Fruit fly (Drosophila melanogaster): ENCODE results near the gene Tat.

The Tat gene

dm6 chrX:14214505-14215449 lies 46.2 kb upstream of the Tat start (continued):
- TF ChIP-seq CG30431 (GFP tag; optimal IDR thresholded peaks at IDR 0.05), result no peak
- no peak for TF ChIP-seq CG2875 (GFP tag; optimal IDR thresholded peaks at IDR 0.05)
- TF ChIP-seq sisA (GFP tag; IDR thresholded peaks at IDR 0.05), result peak; percentile 48; the same call in 1 of the 2 replicates
- TF ChIP-seq nerfin-1 (tag; optimal IDR thresholded peaks at IDR 0.05), result no peak
- TF ChIP-seq Pdp1 (GFP tag; optimal IDR thresholded peaks at IDR 0.05), result no peak
- no peak for TF ChIP-seq pum (GFP tag; optimal IDR thresholded peaks at IDR 0.05)
- no peak for TF ChIP-seq sens-2 (GFP tag; IDR thresholded peaks at IDR 0.05)
- peak; percentile 49 for TF ChIP-seq nmo (GFP tag; optimal IDR thresholded peaks at IDR 0.05)
- TF ChIP-seq lmd (GFP tag; IDR thresholded peaks at IDR 0.05), result peak; percentile 43; the same call in 1 of the 2 replicates
- TF ChIP-seq CG16813 (GFP tag; IDR thresholded peaks at IDR 0.05; ENCODE audit: partially characterized antibody), result no peak
- peak; percentile 26 for TF ChIP-seq Blimp-1 (GFP tag; optimal IDR thresholded peaks at IDR 0.05)
- peak; percentile 73 for TF ChIP-seq crol (GFP tag; IDR thresholded peaks at IDR 0.05)
- TF ChIP-seq Myb (GFP tag; optimal IDR thresholded peaks at IDR 0.05), result no peak
- peak; percentile 72 for TF ChIP-seq lab (GFP tag; optimal IDR thresholded peaks at IDR 0.05)
- TF ChIP-seq Hey (tag; optimal IDR thresholded peaks at IDR 0.05), result no peak
- TF ChIP-seq dmrt99B (tag; optimal IDR thresholded peaks at IDR 0.05), result peak; percentile 57
- TF ChIP-seq mam (GFP tag; optimal IDR thresholded peaks at IDR 0.05), result no peak
- no peak for TF ChIP-seq ATbp (GFP tag; optimal IDR thresholded peaks at IDR 0.05)
- TF ChIP-seq ap (GFP tag; IDR thresholded peaks at IDR 0.05), result peak; percentile 37; the same call in 1 of the 2 replicates
- no peak for TF ChIP-seq CG14860 (GFP tag; IDR thresholded peaks at IDR 0.05; ENCODE audit: partially characterized antibody)
- TF ChIP-seq otp (GFP tag; IDR thresholded peaks at IDR 0.05), result no peak
- no peak for TF ChIP-seq insv (GFP tag; optimal IDR thresholded peaks at IDR 0.05)
- TF ChIP-seq sim (GFP tag; IDR thresholded peaks at IDR 0.05), result no peak
- TF ChIP-seq sob (GFP tag; IDR thresholded peaks at IDR 0.05), result 0 out of 2 replicates have a peak, but pooled peaks have one; percentile 18
- TF ChIP-seq Mes4 (GFP tag; optimal IDR thresholded peaks at IDR 0.05), result no peak
- no peak for TF ChIP-seq peb (GFP tag; IDR thresholded peaks at IDR 0.05)
- no peak for TF ChIP-seq gfzf (GFP tag; optimal IDR thresholded peaks at IDR 0.05)
- TF ChIP-seq Atf-2 (GFP tag; optimal IDR thresholded peaks at IDR 0.05), result no peak
- no peak for TF ChIP-seq tll (GFP tag; optimal IDR thresholded peaks at IDR 0.05)
- no peak for TF ChIP-seq wor (GFP tag; IDR thresholded peaks at IDR 0.05)
- TF ChIP-seq CG8359 (GFP tag; optimal IDR thresholded peaks at IDR 0.05; ENCODE audit: borderline replicate concordance), result no peak
- peak; percentile 71 for TF ChIP-seq CG7839 (tag; optimal IDR thresholded peaks at IDR 0.05)
- 0 out of 2 replicates have a peak, but pooled peaks have one; percentile 17 for TF ChIP-seq ara (GFP tag; IDR thresholded peaks at IDR 0.05)
- TF ChIP-seq cad (GFP tag; optimal IDR thresholded peaks at IDR 0.05), result no peak
- no peak for TF ChIP-seq CG15479 (GFP tag; optimal IDR thresholded peaks at IDR 0.05)
- no peak for TF ChIP-seq wek (GFP tag; optimal IDR thresholded peaks at IDR 0.05)
- TF ChIP-seq CG4730 (GFP tag; IDR thresholded peaks at IDR 0.05), result no peak
- TF ChIP-seq CkIIα-i1 (GFP tag; IDR thresholded peaks at IDR 0.05), result no peak
- TF ChIP-seq jumu (GFP tag; optimal IDR thresholded peaks at IDR 0.05), result no peak
- peak; percentile 45 for TF ChIP-seq cwo (GFP tag; optimal IDR thresholded peaks at IDR 0.05)
- TF ChIP-seq da (GFP tag; optimal IDR thresholded peaks at IDR 0.05), result no peak
- peak; percentile 14 for TF ChIP-seq CG12104 (GFP tag; optimal IDR thresholded peaks at IDR 0.05)
- TF ChIP-seq CG32767 (GFP tag; IDR thresholded peaks at IDR 0.05), result 0 out of 2 replicates have a peak, but pooled peaks have one; percentile 24
- TF ChIP-seq corto (GFP tag; optimal IDR thresholded peaks at IDR 0.05), result no peak
- peak; percentile 75 for TF ChIP-seq CG10147 (GFP tag; optimal IDR thresholded peaks at IDR 0.05)
- TF ChIP-seq Rfx (GFP tag; IDR thresholded peaks at IDR 0.05), result peak; percentile 66
- TF ChIP-seq ato (GFP tag; IDR thresholded peaks at IDR 0.05; ENCODE audit: partially characterized antibody), result no peak

Data from whole organism, embryonic.